Fruit fly (Drosophila melanogaster) whole organism, prepupa: ENCODE results near the gene MCTS1.
A peak's percentile ranks its signal among the peaks of the same experiment; 100 is the strongest.

Experiments used
- CG10669 ChIP-seq: fragments of 200-800 bp; sonication (Bioruptor generic); optimal IDR thresholded peaks from 3 replicates; lab custom pipeline; 2018; ENCODE audit warnings: missing biosample characterization, mild to moderate bottlenecking, missing genetic modification characterization, moderate library complexity
- CG11902 ChIP-seq: fragments of 200-800 bp; sonication (Bioruptor generic); optimal IDR thresholded peaks from 3 replicates; lab custom pipeline; 2016; ENCODE audit warnings: missing biosample characterization, missing genetic modification characterization
- CG15336 ChIP-seq: fragments of 200-800 bp; sonication (Bioruptor generic); IDR thresholded peaks from 2 replicates; pipeline ENCODE4 v1.3.6; 2022; ENCODE audit warnings: missing biosample characterization, missing genetic modification characterization
- CG16779 ChIP-seq: fragments of 200-800 bp; sonication (Bioruptor generic); optimal IDR thresholded peaks from 3 replicates; lab custom pipeline; 2017; ENCODE audit warnings: missing biosample characterization, mild to moderate bottlenecking, missing genetic modification characterization
- CG3032 ChIP-seq: fragments of 200-800 bp; optimal IDR thresholded peaks from 2 replicates; lab custom pipeline; 2019; ENCODE audit warnings: missing biosample characterization, mild to moderate bottlenecking, missing genetic modification characterization, moderate library complexity
- CG32006 ChIP-seq: fragments of 200-800 bp; sonication (Bioruptor generic); optimal IDR thresholded peaks from 3 replicates; lab custom pipeline; 2017; ENCODE audit warnings: missing biosample characterization, mild to moderate bottlenecking, missing genetic modification characterization
- CG34406 ChIP-seq: fragments of 200-800 bp; sonication (Bioruptor generic); optimal IDR thresholded peaks from 3 replicates; lab custom pipeline; 2016; ENCODE audit warnings: missing biosample characterization, missing genetic modification characterization
- CG3919 ChIP-seq: fragments of 200-800 bp; sonication (Bioruptor generic); optimal IDR thresholded peaks from 3 replicates; lab custom pipeline; 2016; ENCODE audit warnings: missing biosample characterization, missing genetic modification characterization
- CG4318 ChIP-seq: fragments of 200-800 bp; sonication (Bioruptor generic); optimal IDR thresholded peaks from 3 replicates; lab custom pipeline; 2017; ENCODE audit warnings: missing biosample characterization, mild to moderate bottlenecking, missing genetic modification characterization
- CG6792 ChIP-seq: fragments of 200-800 bp; sonication (Bioruptor generic); optimal IDR thresholded peaks from 3 replicates; lab custom pipeline; 2016; ENCODE audit warnings: missing biosample characterization, missing genetic modification characterization
- CG6854 ChIP-seq: fragments of 200-800 bp; sonication (Bioruptor generic); optimal IDR thresholded peaks from 2 replicates; lab custom pipeline; 2017; ENCODE audit warnings: missing biosample characterization, mild to moderate bottlenecking, missing genetic modification characterization
- CG7368 ChIP-seq: fragments of 200-800 bp; sonication (Bioruptor generic); optimal IDR thresholded peaks from 3 replicates; lab custom pipeline; 2016; ENCODE audit warnings: missing biosample characterization, missing genetic modification characterization
- CG8119 ChIP-seq: fragments of 200-800 bp; sonication (Bioruptor generic); IDR thresholded peaks from 3 replicates; pipeline ENCODE4 v1.3.6; 2022; ENCODE audit warnings: missing biosample characterization, missing genetic modification characterization
- CG8632 ChIP-seq: fragments of 200-800 bp; sonication (Bioruptor generic); optimal IDR thresholded peaks from 3 replicates; lab custom pipeline; 2016; ENCODE audit warnings: missing biosample characterization, missing genetic modification characterization
- Eip78C ChIP-seq: fragments of 200-800 bp; sonication (Bioruptor generic); peaks from one replicate; lab custom pipeline; 2016; ENCODE audit warnings: missing biosample characterization, missing genetic modification characterization
- Ets21C ChIP-seq: fragments of 200-800 bp; sonication (Bioruptor generic); optimal IDR thresholded peaks from 3 replicates; lab custom pipeline; 2016; ENCODE audit warnings: missing biosample characterization, missing genetic modification characterization
- Ets96B ChIP-seq: fragments of 200-800 bp; optimal IDR thresholded peaks from 2 replicates; lab custom pipeline; 2019; ENCODE audit warnings: missing biosample characterization, mild to moderate bottlenecking, missing genetic modification characterization, moderate library complexity
- Hr38 ChIP-seq: sonication (Bioruptor generic); optimal IDR thresholded peaks from 2 replicates; lab custom pipeline; 2016; ENCODE audit warnings: missing biosample characterization, missing genetic modification characterization
- Hr39 ChIP-seq: fragments of 200-800 bp; sonication (Bioruptor generic); optimal IDR thresholded peaks from 2 replicates; lab custom pipeline; 2016; ENCODE audit warnings: missing biosample characterization, missing genetic modification characterization
- Lpt ChIP-seq: fragments of 200-800 bp; sonication (Bioruptor generic); optimal IDR thresholded peaks from 3 replicates; lab custom pipeline; 2016; ENCODE audit warnings: missing biosample characterization, missing genetic modification characterization
- Met ChIP-seq: fragments of 200-800 bp; sonication (Bioruptor generic); optimal IDR thresholded peaks from 3 replicates; lab custom pipeline; 2016; ENCODE audit warnings: missing biosample characterization, missing genetic modification characterization
- OdsH ChIP-seq: fragments of 200-800 bp; sonication (Bioruptor generic); optimal IDR thresholded peaks from 3 replicates; lab custom pipeline; 2016; ENCODE audit warnings: missing biosample characterization, missing genetic modification characterization
- Smox ChIP-seq: fragments of 200-800 bp; sonication (Bioruptor generic); optimal IDR thresholded peaks from 3 replicates; lab custom pipeline; 2016; ENCODE audit warnings: missing biosample characterization, missing genetic modification characterization
- Sox102F ChIP-seq: fragments of 200-800 bp; sonication (Bioruptor generic); optimal IDR thresholded peaks from 2 replicates; lab custom pipeline; 2016; ENCODE audit warnings: missing biosample characterization, mild to moderate bottlenecking, missing genetic modification characterization
- Sox14 ChIP-seq: fragments of 200-800 bp; sonication (Bioruptor generic); optimal IDR thresholded peaks from 3 replicates; lab custom pipeline; 2016; ENCODE audit warnings: missing biosample characterization, missing genetic modification characterization
- acj6 ChIP-seq: fragments of 200-800 bp; sonication (Bioruptor generic); optimal IDR thresholded peaks from 3 replicates; lab custom pipeline; 2016; ENCODE audit warnings: missing biosample characterization, missing genetic modification characterization
- cyc ChIP-seq: fragments of 200-800 bp; sonication (Bioruptor generic); optimal IDR thresholded peaks from 3 replicates; lab custom pipeline; 2016; ENCODE audit warnings: missing biosample characterization, missing genetic modification characterization
- dac ChIP-seq: fragments of 200-800 bp; sonication (Bioruptor generic); optimal IDR thresholded peaks from 2 replicates; lab custom pipeline; 2017; ENCODE audit warnings: missing biosample characterization, mild to moderate bottlenecking, missing genetic modification characterization
- dsx ChIP-seq: fragments of 200-800 bp; optimal IDR thresholded peaks from 3 replicates; lab custom pipeline; 2019; ENCODE audit warnings: missing biosample characterization, mild to moderate bottlenecking, missing genetic modification characterization, moderate library complexity; ENCODE audit not compliant: poor library complexity, severe bottlenecking
- esn ChIP-seq: fragments of 200-800 bp; sonication (Bioruptor generic); optimal IDR thresholded peaks from 2 replicates; lab custom pipeline; 2016; ENCODE audit warnings: missing biosample characterization, mild to moderate bottlenecking, missing genetic modification characterization, moderate library complexity
- fd59A ChIP-seq: fragments of 200-800 bp; sonication (Bioruptor generic); optimal IDR thresholded peaks from 2 replicates; lab custom pipeline; 2017; ENCODE audit warnings: missing biosample characterization, mild to moderate bottlenecking, missing genetic modification characterization, missing genetic modification reagents
- net ChIP-seq: fragments of 200-800 bp; sonication (Bioruptor generic); optimal IDR thresholded peaks from 3 replicates; lab custom pipeline; 2016; ENCODE audit warnings: missing biosample characterization, missing genetic modification characterization
- pdm3 ChIP-seq: fragments of 200-800 bp; sonication (Bioruptor generic); optimal IDR thresholded peaks from 3 replicates; lab custom pipeline; 2016; ENCODE audit warnings: missing biosample characterization, missing genetic modification characterization
- salr ChIP-seq, 2 experiments: fragments of 200-800 bp; sonication (Bioruptor generic); optimal IDR thresholded peaks; 3 replicates each; lab custom pipeline; 2016 to 2018; ENCODE audit warnings: missing biosample characterization in 2 of 2, missing genetic modification characterization in 2 of 2, mild to moderate bottlenecking in 1 of 2
- topi ChIP-seq: fragments of 200-800 bp; sonication (Bioruptor generic); optimal IDR thresholded peaks from 3 replicates; lab custom pipeline; 2016; ENCODE audit warnings: missing biosample characterization, missing genetic modification characterization

MCTS1 gene

DNA sequence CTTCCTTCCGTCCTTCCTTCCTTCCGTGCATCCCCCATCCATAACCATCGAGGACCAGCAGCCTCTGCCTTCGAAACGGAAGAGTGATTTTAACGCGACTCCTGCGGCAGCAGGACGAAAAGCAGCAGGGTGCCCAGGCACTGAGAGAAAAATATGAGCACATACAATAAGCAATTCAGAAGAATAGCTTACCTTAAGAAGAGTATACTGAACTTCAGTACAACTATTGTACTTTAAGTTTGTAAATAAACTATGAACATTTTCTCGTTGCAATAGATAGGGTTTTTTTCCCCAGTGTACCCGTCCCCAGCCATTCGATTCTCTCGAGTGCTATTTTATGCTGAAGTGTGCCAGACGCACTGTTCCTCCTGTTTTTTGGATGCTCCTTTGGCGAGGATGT lies 6.0 kb upstream of the MCTS1 start (continued):
- TF ChIP-seq cyc (peak; percentile 66), CG16779 (tag; lab: Kevin White, UChicago) (no peak), CG34406 (peak; percentile 12), CG8632 (GFP tag; lab: Kevin White, UChicago) (peak; percentile 21), Smox (GFP tag; lab: Kevin White, UChicago) (peak; percentile 46), CG11902 (peak; percentile 27), CG4318 (no peak), esn (peak; percentile 70), CG6854 (GFP tag; lab: Kevin White, UChicago) (no peak), fd59A (GFP tag; lab: Kevin White, UChicago) (peak; percentile 5), OdsH (no peak), net (GFP tag; lab: Kevin White, UChicago) (peak; percentile 2), CG3919 (GFP tag; lab: Kevin White, UChicago) (peak; percentile 36), CG6792 (GFP tag; lab: Kevin White, UChicago) (peak; percentile 50), Met (GFP tag; lab: Kevin White, UChicago) (peak; percentile 60), Lpt (no peak), dac (GFP tag; lab: Kevin White, UChicago) (no peak), Sox102F (GFP tag; lab: Kevin White, UChicago) (peak; percentile 49), CG32006 (GFP tag; lab: Kevin White, UChicago) (no peak), CG10669 (GFP tag; lab: Kevin White, UChicago) (peak; percentile 47), dsx (GFP tag; lab: Kevin White, UChicago) (peak; percentile 17), topi (GFP tag; lab: Kevin White, UChicago) (peak; percentile 66), Ets96B (tag; lab: Kevin White, UChicago) (peak; percentile 26), CG3032 (tag; lab: Kevin White, UChicago) (peak; percentile 39), CG8119 (GFP tag; lab: Robert Waterston, UW) (no peak), Hr38 (GFP tag; lab: Kevin White, UChicago) (no peak), acj6 (GFP tag; lab: Kevin White, UChicago) (peak; percentile 42), Sox14 (GFP tag; lab: Kevin White, UChicago) (peak; percentile 31), CG15336 (GFP tag; lab: Robert Waterston, UW) (no peak)

DNA sequence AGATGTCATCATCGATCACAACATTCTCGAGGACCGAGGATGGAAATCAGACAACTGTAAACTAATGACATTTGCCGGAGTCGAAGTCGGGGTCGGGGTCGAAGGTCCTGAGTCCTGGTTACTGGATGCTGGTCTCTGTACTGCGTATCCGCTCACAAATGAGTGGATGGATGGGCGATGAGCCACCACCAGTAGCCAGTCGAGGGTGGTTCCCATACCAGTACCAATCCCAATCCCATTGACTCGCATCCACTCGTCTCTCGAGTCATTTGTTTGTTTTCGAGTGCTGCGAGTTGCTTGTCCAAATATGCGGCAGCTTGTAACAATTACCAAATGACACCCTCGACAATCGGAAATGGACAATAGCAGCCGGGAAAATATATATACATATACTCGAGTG lies 4.9 kb upstream of the MCTS1 start:
- TF ChIP-seq CG7368 (GFP tag; lab: Kevin White, UChicago) (no peak), Eip78C (GFP tag; lab: Kevin White, UChicago) (no peak), pdm3 (GFP tag; lab: Kevin White, UChicago) (no peak), esn (no peak), CG6792 (GFP tag; lab: Kevin White, UChicago) (no peak), dac (GFP tag; lab: Kevin White, UChicago) (no peak), Ets21C (GFP tag; lab: Kevin White, UChicago) (no peak)

DNA sequence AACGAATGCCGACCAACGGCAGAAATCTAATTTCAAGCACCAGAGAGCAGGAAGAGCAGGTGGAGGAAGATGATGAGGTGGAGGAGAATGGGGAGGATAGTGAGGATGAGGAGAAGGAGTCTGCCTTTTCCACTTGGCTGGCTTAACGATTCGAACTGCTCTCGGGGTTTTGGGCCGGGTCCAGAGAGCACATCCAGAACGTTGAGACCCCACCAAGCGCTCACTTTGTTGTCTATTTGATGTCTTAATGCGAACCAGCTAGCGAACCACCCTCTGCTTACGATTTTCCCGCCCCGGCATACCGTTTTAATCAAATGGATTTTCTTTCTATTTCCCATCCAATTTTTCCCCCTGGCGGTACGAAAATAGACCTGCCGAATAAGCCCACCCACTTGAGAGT lies 3.0 kb upstream of the MCTS1 start:
- TF ChIP-seq salr (GFP tag; optimal IDR thresholded peaks at IDR 0.05; lab: Kevin White, UChicago) (no peak), topi (GFP tag; lab: Kevin White, UChicago) (no peak), Hr39 (GFP tag; lab: Kevin White, UChicago) (no peak)

DNA sequence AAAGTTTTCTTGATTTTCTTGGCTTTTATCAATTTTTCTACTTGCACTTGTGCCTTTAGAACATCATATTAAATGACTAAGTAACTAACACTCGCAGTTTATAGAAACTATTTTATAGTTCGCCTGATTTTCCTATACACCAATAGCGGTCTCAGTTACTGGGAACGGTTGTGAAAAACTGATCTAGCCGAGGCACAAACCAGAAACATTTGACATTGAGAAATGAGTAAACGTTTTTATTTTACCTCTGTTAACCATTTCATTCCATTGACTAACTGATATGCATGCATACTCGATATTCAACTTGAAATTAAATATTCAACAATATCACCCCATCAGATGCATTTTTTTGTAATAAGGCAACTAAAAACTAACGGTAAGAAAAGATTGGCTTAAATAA lies 2.3 kb upstream of the MCTS1 start:
- TF ChIP-seq CG3032 (tag; lab: Kevin White, UChicago) (no peak), Eip78C (GFP tag; lab: Kevin White, UChicago) (peak; percentile 46)
- TF ChIP-seq, all 60 proteins: peak for 1
